Worm (Caenorhabditis elegans) whole organism, early embryonic: ENCODE data around the gene prde-1.

ENCODE experiments used
- F13C5.2 ChIP-seq: sonication (generic microtip); optimal IDR thresholded peaks from 2 replicates; lab custom pipeline; 2017; ENCODE audit warnings: mild to moderate bottlenecking, missing genetic modification characterization, inconsistent platforms, missing compliant biosample characterization
- ama-1 ChIP-seq: fragments of 150-350 bp; optimal IDR thresholded peaks from 2 replicates; lab custom pipeline; 2014
- ets-7 ChIP-seq: sonication (generic microtip); optimal IDR thresholded peaks from 2 replicates; lab custom pipeline; 2016; ENCODE audit warnings: missing genotype, missing genetic modification characterization, missing compliant biosample characterization
- flt-1 ChIP-seq: fragments of 200-800 bp; sonication (Bioruptor generic); IDR thresholded peaks from 2 replicates; pipeline ENCODE4 v1.3.6; 2022; ENCODE audit warnings: missing genetic modification characterization, missing compliant biosample characterization
- pes-1 ChIP-seq: fragments of 200-800 bp; sonication (Bioruptor generic); IDR thresholded peaks from 2 replicates; pipeline ENCODE4 v1.3.6; 2022; ENCODE audit warnings: missing genetic modification reagents, missing genetic modification characterization, missing compliant biosample characterization
- scrt-1 ChIP-seq: fragments of 200-800 bp; sonication (Bioruptor generic); IDR thresholded peaks from 2 replicates; pipeline ENCODE4 v1.3.6; 2022; ENCODE audit warnings: missing genetic modification characterization, missing compliant biosample characterization
- sea-1 ChIP-seq: fragments of 200-800 bp; sonication (Bioruptor generic); conservative IDR thresholded peaks from 2 replicates; pipeline ENCODE4 v1.3.6; 2022; ENCODE audit warnings: missing genetic modification characterization, missing compliant biosample characterization
- tbx-37 ChIP-seq: fragments of 200-800 bp; sonication (Bioruptor generic); conservative IDR thresholded peaks from 2 replicates; pipeline ENCODE4 v1.3.6; 2022; ENCODE audit warnings: missing genetic modification reagents, missing genetic modification characterization, missing compliant biosample characterization

- TF ChIP-seq flt-1 (GFP tag; lab: Robert Waterston, UW) (no peak), F13C5.2 (tag; lab: Kevin White, UChicago) (no peak), ama-1 (lab: Kevin White, UChicago) (no peak), sea-1 (no peak), tbx-37 (no peak), scrt-1 (GFP tag; lab: Robert Waterston, UW) (no peak), ets-7 (tag; lab: Kevin White, UChicago) (no peak), pes-1 (no peak)
These were observed 45.5 kb upstream of the prde-1 start, which contains the start of gene str-264 for ce11 chrV:15492518-15492917.
